Worm (Caenorhabditis elegans) whole organism, midembryonic: ENCODE measurements around the gene tag-250.

ENCODE experiments used
- T22C8.4 ChIP-seq: fragments of 200-800 bp; sonication (Bioruptor generic); IDR thresholded peaks from 2 replicates; pipeline ENCODE4 v1.3.6; 2022; ENCODE audit warnings: missing genetic modification characterization, missing compliant biosample characterization
- flt-1 ChIP-seq: fragments of 200-800 bp; sonication (Bioruptor generic); IDR thresholded peaks from 2 replicates; pipeline ENCODE4 v1.3.6; 2022; ENCODE audit warnings: missing genetic modification characterization, missing compliant biosample characterization
- klf-2 ChIP-seq: fragments of 200-800 bp; sonication (Bioruptor generic); conservative IDR thresholded peaks from 2 replicates; pipeline ENCODE4 v1.3.6; 2022; ENCODE audit warnings: missing genetic modification reagents, missing genetic modification characterization, missing compliant biosample characterization
- med-1 ChIP-seq: sonication (generic microtip); optimal IDR thresholded peaks from 2 replicates; lab custom pipeline; 2017; ENCODE audit warnings: missing genetic modification characterization, mild to moderate bottlenecking, missing compliant biosample characterization, antibody characterized with exemption, missing genetic modification reagents; ENCODE audit not compliant: insufficient read depth
- ref-1 ChIP-seq: fragments of 200-800 bp; sonication (Bioruptor generic); conservative IDR thresholded peaks from 2 replicates; pipeline ENCODE4 v1.3.6; 2022; ENCODE audit warnings: missing genetic modification reagents, missing genetic modification characterization, missing compliant biosample characterization
- tab-1 ChIP-seq: fragments of 200-800 bp; sonication (Bioruptor generic); IDR thresholded peaks from 2 replicates; pipeline ENCODE4 v1.3.6; 2022; ENCODE audit warnings: missing genetic modification characterization, missing compliant biosample characterization
- ztf-23 ChIP-seq: fragments of 200-800 bp; sonication (Bioruptor generic); IDR thresholded peaks from 2 replicates; pipeline ENCODE4 v1.3.6; 2022; ENCODE audit warnings: missing genetic modification reagents, missing genetic modification characterization, missing compliant biosample characterization

- no peak for TF ChIP-seq flt-1
- no peak for TF ChIP-seq med-1 (GFP tag; lab: Kevin White, UChicago)
- TF ChIP-seq tab-1 (GFP tag; lab: Robert Waterston, UW), result no peak
- TF ChIP-seq ztf-23, result no peak
- TF ChIP-seq T22C8.4, result no peak
- no peak for TF ChIP-seq klf-2 (GFP tag; lab: Robert Waterston, UW)
- TF ChIP-seq ref-1 (GFP tag; lab: Robert Waterston, UW), result no peak
Measured at ce11 chrIII:7950447-7950846, 25.7 kb upstream of the tag-250 start.
